Worm (Caenorhabditis elegans) whole organism, late embryonic: Measurements from ENCODE around the gene ZK742.6.

Experiments
- ama-1 ChIP-seq: fragments of 150-350 bp; optimal IDR thresholded peaks from 2 replicates; lab custom pipeline; 2014
- ceh-2 ChIP-seq: sonication (generic microtip); optimal IDR thresholded peaks from 2 replicates; lab custom pipeline; 2016; ENCODE audit warnings: missing genotype, missing genetic modification characterization, missing compliant biosample characterization
- ceh-22 ChIP-seq: sonication (generic microtip); optimal IDR thresholded peaks from 2 replicates; lab custom pipeline; 2017; ENCODE audit warnings: missing biosample characterization, missing genetic modification characterization
- ceh-34 ChIP-seq: sonication (generic microtip); optimal IDR thresholded peaks from 2 replicates; lab custom pipeline; 2016; ENCODE audit warnings: mild to moderate bottlenecking, missing genetic modification characterization, missing compliant biosample characterization
- nfya-1 ChIP-seq: sonication (generic microtip); optimal IDR thresholded peaks from 2 replicates; lab custom pipeline; 2017; ENCODE audit warnings: missing genetic modification characterization, mild to moderate bottlenecking, missing compliant biosample characterization, antibody characterized with exemption, moderate library complexity
- pha-2 ChIP-seq: sonication (generic microtip); optimal IDR thresholded peaks from 2 replicates; lab custom pipeline; 2017; ENCODE audit warnings: mild to moderate bottlenecking, missing genetic modification characterization, missing compliant biosample characterization
- pha-4 ChIP-seq: fragments of 150-350 bp; optimal IDR thresholded peaks from 2 replicates; lab custom pipeline; 2018; ENCODE audit warnings: missing biosample characterization, missing genetic modification reagents, missing genetic modification characterization
- pros-1 ChIP-seq: fragments of 150-350 bp; optimal IDR thresholded peaks from 2 replicates; lab custom pipeline; 2014; ENCODE audit warnings: missing biosample characterization, missing genetic modification reagents, missing genetic modification characterization
- tbx-2 ChIP-seq: sonication (generic microtip); optimal IDR thresholded peaks from 2 replicates; lab custom pipeline; 2016; ENCODE audit warnings: missing genetic modification characterization, missing compliant biosample characterization

DNA sequence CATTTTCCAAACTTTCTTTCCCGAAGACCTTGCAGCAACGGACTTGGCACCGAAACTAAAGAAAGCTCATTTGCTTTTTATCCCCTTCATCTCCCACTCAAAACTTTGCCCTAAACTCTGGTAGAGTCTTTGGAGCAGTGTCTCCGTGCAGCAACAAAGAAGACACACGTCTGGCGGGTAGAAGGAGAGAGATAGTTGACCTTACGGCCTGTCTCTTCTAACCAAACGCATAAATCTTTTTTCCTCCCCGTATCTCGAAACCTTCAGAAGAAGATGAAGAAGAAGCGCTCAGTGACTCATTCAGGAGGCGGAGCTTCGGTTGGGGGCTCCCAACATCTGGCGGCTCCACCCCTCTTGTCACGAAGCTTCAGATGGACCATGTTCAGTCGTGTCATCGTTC, 11.6 kb upstream of the ZK742.6 start:
- TF ChIP-seq pha-2 (tag; lab: Kevin White, UChicago) (no peak), ceh-2 (tag; lab: Kevin White, UChicago) (no peak), nfya-1 (no peak), pha-4 (tag; lab: Kevin White, UChicago) (no peak), pros-1 (tag; lab: Kevin White, UChicago) (no peak), ceh-34 (tag; lab: Kevin White, UChicago) (no peak), tbx-2 (tag; lab: Kevin White, UChicago) (no peak), ama-1 (lab: Kevin White, UChicago) (no peak), ceh-22 (tag; lab: Kevin White, UChicago) (no peak)
